Worm (Caenorhabditis elegans): ENCODE data around the gene denn-4.

The denn-4 gene

ce11 chrIV:1992789-1993188 lies 69.0 kb downstream of the denn-4 start, which contains the start of gene xpc-1:
Gene xpc-1 (plus strand): TSS chrIV:1993089.
- TF ChIP-seq pha-4 (tag; optimal IDR thresholded peaks at IDR 0.05): no peak
- TF ChIP-seq unc-120 (tag; optimal IDR thresholded peaks at IDR 0.05; ENCODE audit: poor library complexity, severe bottlenecking): no peak
- TF ChIP-seq nhr-2 (tag; optimal IDR thresholded peaks at IDR 0.05): no peak
- no peak for TF ChIP-seq tbx-8 (GFP tag; optimal IDR thresholded peaks at IDR 0.05)
- no peak for TF ChIP-seq nhr-76 (tag; optimal IDR thresholded peaks at IDR 0.05)
- TF ChIP-seq snpc-4 (tag; optimal IDR thresholded peaks at IDR 0.05): no peak
- TF ChIP-seq ham-2 (GFP tag; optimal IDR thresholded peaks at IDR 0.05): no peak
- TF ChIP-seq mab-5 (tag; optimal IDR thresholded peaks at IDR 0.05): no peak
- TF ChIP-seq hlh-1 (tag; optimal IDR thresholded peaks at IDR 0.05): no peak

All from whole organism, mixed stage, embryonic.